Fruit fly (Drosophila melanogaster): Measurements from ENCODE around the gene CG34179.

- no peak for TF ChIP-seq Ets96B (tag; optimal IDR thresholded peaks at IDR 0.05)
- TF ChIP-seq CG16779 (tag; optimal IDR thresholded peaks at IDR 0.05): no peak
- no peak for TF ChIP-seq CG6854 (GFP tag; optimal IDR thresholded peaks at IDR 0.05)
- no peak for TF ChIP-seq CG10631 (GFP tag; optimal IDR thresholded peaks at IDR 0.05)
- TF ChIP-seq CG9139 (GFP tag; optimal IDR thresholded peaks at IDR 0.05): no peak
- no peak for TF ChIP-seq CG8319 (GFP tag; optimal IDR thresholded peaks at IDR 0.05)
- TF ChIP-seq CG8119 (GFP tag; IDR thresholded peaks at IDR 0.05): no peak
- TF ChIP-seq fkh (GFP tag; optimal IDR thresholded peaks at IDR 0.05): no peak
- TF ChIP-seq dsx (GFP tag; optimal IDR thresholded peaks at IDR 0.05; ENCODE audit: poor library complexity, severe bottlenecking): no peak
- peak; percentile 35 for TF ChIP-seq Eip78C (GFP tag)
These were observed 38.3 kb upstream of the CG34179 start for dm6 chr2L:6086771-6087170.
